Worm (Caenorhabditis elegans): ENCODE measurements around the gene srw-42.
A peak's percentile ranks its signal among the peaks of the same experiment; 100 is the strongest.

- TF ChIP-seq nhr-11 (tag; optimal IDR thresholded peaks at IDR 0.05), result no peak
- TF ChIP-seq ceh-82 (tag; optimal IDR thresholded peaks at IDR 0.05), result peak in 1 of 3 experiments; percentile 31
- no peak for TF ChIP-seq unc-130 (tag; optimal IDR thresholded peaks at IDR 0.05)
- no peak for TF ChIP-seq nhr-90 (tag; optimal IDR thresholded peaks at IDR 0.05; ENCODE audit: poor library complexity)
- no peak for TF ChIP-seq isw-1 (GFP tag; IDR thresholded peaks at IDR 0.05)
- TF ChIP-seq ama-1 (optimal IDR thresholded peaks at IDR 0.05), result no peak
- no peak for TF ChIP-seq ztf-4 (tag; optimal IDR thresholded peaks at IDR 0.05)
These were observed 32.3 kb upstream of the srw-42 start for ce11 chrV:16725955-16726354.

Data from whole organism, L1 larva.